Worm (Caenorhabditis elegans) whole organism, midembryonic: ENCODE results near the gene rps-14.
A peak's percentile ranks its signal among the peaks of the same experiment; 100 is the strongest.

Experiments
- T22C8.4 ChIP-seq: fragments of 200-800 bp; sonication (Bioruptor generic); IDR thresholded peaks from 2 replicates; pipeline ENCODE4 v1.3.6; 2022; ENCODE audit warnings: missing genetic modification characterization, missing compliant biosample characterization
- cog-1 ChIP-seq: sonication (generic microtip); optimal IDR thresholded peaks from 2 replicates; lab custom pipeline; 2016; ENCODE audit warnings: missing genetic modification characterization, missing compliant biosample characterization
- flt-1 ChIP-seq: fragments of 200-800 bp; sonication (Bioruptor generic); IDR thresholded peaks from 2 replicates; pipeline ENCODE4 v1.3.6; 2022; ENCODE audit warnings: missing genetic modification characterization, missing compliant biosample characterization
- klf-2 ChIP-seq: fragments of 200-800 bp; sonication (Bioruptor generic); conservative IDR thresholded peaks from 2 replicates; pipeline ENCODE4 v1.3.6; 2022; ENCODE audit warnings: missing genetic modification reagents, missing genetic modification characterization, missing compliant biosample characterization
- med-1 ChIP-seq: sonication (generic microtip); optimal IDR thresholded peaks from 2 replicates; lab custom pipeline; 2017; ENCODE audit warnings: missing genetic modification characterization, mild to moderate bottlenecking, missing compliant biosample characterization, antibody characterized with exemption, missing genetic modification reagents; ENCODE audit not compliant: insufficient read depth
- ref-1 ChIP-seq: fragments of 200-800 bp; sonication (Bioruptor generic); conservative IDR thresholded peaks from 2 replicates; pipeline ENCODE4 v1.3.6; 2022; ENCODE audit warnings: missing genetic modification reagents, missing genetic modification characterization, missing compliant biosample characterization
- tab-1 ChIP-seq: fragments of 200-800 bp; sonication (Bioruptor generic); IDR thresholded peaks from 2 replicates; pipeline ENCODE4 v1.3.6; 2022; ENCODE audit warnings: missing genetic modification characterization, missing compliant biosample characterization
- ztf-23 ChIP-seq: fragments of 200-800 bp; sonication (Bioruptor generic); IDR thresholded peaks from 2 replicates; pipeline ENCODE4 v1.3.6; 2022; ENCODE audit warnings: missing genetic modification reagents, missing genetic modification characterization, missing compliant biosample characterization
- ztf-29 ChIP-seq: fragments of 200-800 bp; sonication (Bioruptor generic); IDR thresholded peaks from 2 replicates; pipeline ENCODE4 v1.3.6; 2022; ENCODE audit warnings: missing genetic modification reagents, missing genetic modification characterization, missing compliant biosample characterization

rps-14 gene

DNA sequence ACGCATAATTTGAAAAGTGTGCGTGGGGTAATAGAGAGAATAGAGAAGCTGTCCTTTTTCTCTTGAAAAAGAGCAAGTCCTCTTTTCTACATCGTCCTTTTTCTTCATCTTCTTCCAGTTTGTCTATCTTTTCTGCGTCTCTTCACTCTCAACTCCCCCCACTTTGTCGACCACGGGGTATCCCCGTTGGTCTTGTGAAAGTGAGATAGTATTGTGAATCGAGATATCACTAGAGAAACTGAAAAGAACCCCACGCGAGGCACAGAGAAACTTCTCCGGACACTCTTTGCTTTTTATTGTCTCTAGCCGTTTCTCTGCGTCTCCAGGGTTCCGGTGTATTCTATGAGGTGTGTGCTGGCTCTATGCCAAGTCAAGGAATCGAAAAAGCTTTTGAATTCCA is 23.8 kb downstream of the rps-14 start:
- peak; percentile 82 for TF ChIP-seq cog-1 (tag; lab: Kevin White, UChicago)
- TF ChIP-seq ref-1 (GFP tag; lab: Robert Waterston, UW): no peak
- no peak for TF ChIP-seq T22C8.4 (GFP tag; lab: Robert Waterston, UW)
- peak; percentile 73; the same call in 1 of the 2 replicates for TF ChIP-seq flt-1 (GFP tag; lab: Robert Waterston, UW)
- no peak for TF ChIP-seq klf-2 (GFP tag; lab: Robert Waterston, UW)
- TF ChIP-seq ztf-23 (GFP tag; lab: Robert Waterston, UW): peak; percentile 69; the same call in 1 of the 2 replicates
- TF ChIP-seq ztf-29 (GFP tag; lab: Robert Waterston, UW): no peak
- TF ChIP-seq med-1 (GFP tag; lab: Kevin White, UChicago): no peak
- TF ChIP-seq tab-1 (GFP tag; lab: Robert Waterston, UW): no peak

DNA sequence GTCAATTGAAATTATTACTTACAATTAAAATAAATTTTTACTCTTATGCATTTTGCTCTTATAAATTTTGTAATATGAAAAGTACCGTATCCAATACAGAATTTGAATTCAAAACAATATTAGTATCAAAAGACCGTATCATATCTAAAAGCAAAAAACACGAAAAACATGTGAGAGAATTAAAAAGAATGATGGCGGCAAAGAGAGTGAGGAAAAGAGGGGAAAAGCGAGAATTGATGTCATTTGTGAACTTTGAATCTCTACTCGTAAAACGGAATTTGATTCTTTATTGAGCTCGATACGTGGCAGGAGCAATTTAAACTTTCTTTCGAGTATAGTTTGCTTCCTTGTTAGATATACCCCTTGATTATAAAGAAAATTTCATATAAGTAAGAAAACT is 24.9 kb downstream of the rps-14 start:
- TF ChIP-seq med-1 (GFP tag; lab: Kevin White, UChicago) (no peak), ztf-23 (GFP tag; lab: Robert Waterston, UW) (no peak), T22C8.4 (GFP tag; lab: Robert Waterston, UW) (no peak), tab-1 (GFP tag; lab: Robert Waterston, UW) (no peak), ztf-29 (GFP tag; lab: Robert Waterston, UW) (no peak), ref-1 (GFP tag; lab: Robert Waterston, UW) (no peak), flt-1 (GFP tag; lab: Robert Waterston, UW) (no peak), klf-2 (GFP tag; lab: Robert Waterston, UW) (no peak), cog-1 (tag; lab: Kevin White, UChicago) (no peak)

- TF ChIP-seq ztf-23 (GFP tag; lab: Robert Waterston, UW): peak; percentile 57; the same call in 1 of the 2 replicates
- TF ChIP-seq med-1 (GFP tag; lab: Kevin White, UChicago): no peak
- no peak for TF ChIP-seq flt-1 (GFP tag; lab: Robert Waterston, UW)
- peak; percentile 47 for TF ChIP-seq cog-1 (tag; lab: Kevin White, UChicago)
- peak; percentile 69; the same call in 1 of the 2 replicates for TF ChIP-seq ztf-29 (GFP tag; lab: Robert Waterston, UW)
Measured at ce11 chrIII:7153747-7154238, 25.6 kb downstream of the rps-14 start, which contains the start of gene ogt-1. TSS of gene ogt-1 (minus strand) at chrIII:7153797.

ce11 chrIII:7152569-7152968 is 26.8 kb downstream of the rps-14 start:
- TF ChIP-seq ref-1 (GFP tag; lab: Robert Waterston, UW): no peak
- TF ChIP-seq klf-2 (GFP tag; lab: Robert Waterston, UW): no peak
- TF ChIP-seq T22C8.4 (GFP tag; lab: Robert Waterston, UW): no peak
- no peak for TF ChIP-seq cog-1 (tag; lab: Kevin White, UChicago)
- no peak for TF ChIP-seq ztf-29 (GFP tag; lab: Robert Waterston, UW)
- TF ChIP-seq tab-1 (GFP tag; lab: Robert Waterston, UW): no peak
- no peak for TF ChIP-seq ztf-23 (GFP tag; lab: Robert Waterston, UW)
- TF ChIP-seq flt-1 (GFP tag; lab: Robert Waterston, UW): no peak
- TF ChIP-seq med-1 (GFP tag; lab: Kevin White, UChicago): no peak

DNA sequence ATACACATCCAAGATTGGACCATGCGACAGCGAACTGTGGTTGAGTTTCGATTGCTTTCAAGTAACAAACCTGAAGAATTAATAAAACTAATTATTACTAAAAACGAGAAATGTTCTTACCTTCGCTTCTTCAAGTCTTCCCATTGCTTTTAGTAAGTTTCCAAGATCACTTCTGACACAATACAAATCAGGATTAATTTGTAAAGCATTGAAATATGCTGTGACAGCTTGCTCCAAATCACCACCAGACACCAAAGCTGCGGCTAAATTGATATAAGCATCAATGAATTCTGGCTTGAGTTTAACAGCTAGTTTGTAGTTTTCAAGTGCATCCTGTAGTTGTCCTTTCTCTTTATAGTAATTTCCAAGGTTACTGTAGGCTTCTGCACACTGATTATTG is 29.2 kb downstream of the rps-14 start:
- TF ChIP-seq tab-1 (GFP tag; lab: Robert Waterston, UW): no peak
- TF ChIP-seq klf-2 (GFP tag; lab: Robert Waterston, UW): no peak
- no peak for TF ChIP-seq med-1 (GFP tag; lab: Kevin White, UChicago)
- TF ChIP-seq ref-1 (GFP tag; lab: Robert Waterston, UW): no peak
- no peak for TF ChIP-seq ztf-23 (GFP tag; lab: Robert Waterston, UW)
- TF ChIP-seq flt-1 (GFP tag; lab: Robert Waterston, UW): no peak
- no peak for TF ChIP-seq ztf-29 (GFP tag; lab: Robert Waterston, UW)
- TF ChIP-seq T22C8.4 (GFP tag; lab: Robert Waterston, UW): no peak
- TF ChIP-seq cog-1 (tag; lab: Kevin White, UChicago): no peak

ce11 chrIII:7148191-7148590 is 31.2 kb downstream of the rps-14 start:
- TF ChIP-seq cog-1 (tag; lab: Kevin White, UChicago) (no peak), ref-1 (GFP tag; lab: Robert Waterston, UW) (no peak), ztf-23 (GFP tag; lab: Robert Waterston, UW) (no peak), T22C8.4 (GFP tag; lab: Robert Waterston, UW) (no peak), med-1 (GFP tag; lab: Kevin White, UChicago) (no peak), tab-1 (GFP tag; lab: Robert Waterston, UW) (no peak), flt-1 (GFP tag; lab: Robert Waterston, UW) (no peak), klf-2 (GFP tag; lab: Robert Waterston, UW) (no peak), ztf-29 (GFP tag; lab: Robert Waterston, UW) (no peak)

- TF ChIP-seq klf-2 (GFP tag; lab: Robert Waterston, UW) (no peak), cog-1 (tag; lab: Kevin White, UChicago) (no peak), ref-1 (GFP tag; lab: Robert Waterston, UW) (no peak), med-1 (GFP tag; lab: Kevin White, UChicago) (no peak), ztf-29 (GFP tag; lab: Robert Waterston, UW) (no peak), ztf-23 (GFP tag; lab: Robert Waterston, UW) (no peak), flt-1 (GFP tag; lab: Robert Waterston, UW) (no peak), T22C8.4 (GFP tag; lab: Robert Waterston, UW) (no peak), tab-1 (GFP tag; lab: Robert Waterston, UW) (no peak)
Measured at ce11 chrIII:7146341-7146740, 33.0 kb downstream of the rps-14 start.

DNA sequence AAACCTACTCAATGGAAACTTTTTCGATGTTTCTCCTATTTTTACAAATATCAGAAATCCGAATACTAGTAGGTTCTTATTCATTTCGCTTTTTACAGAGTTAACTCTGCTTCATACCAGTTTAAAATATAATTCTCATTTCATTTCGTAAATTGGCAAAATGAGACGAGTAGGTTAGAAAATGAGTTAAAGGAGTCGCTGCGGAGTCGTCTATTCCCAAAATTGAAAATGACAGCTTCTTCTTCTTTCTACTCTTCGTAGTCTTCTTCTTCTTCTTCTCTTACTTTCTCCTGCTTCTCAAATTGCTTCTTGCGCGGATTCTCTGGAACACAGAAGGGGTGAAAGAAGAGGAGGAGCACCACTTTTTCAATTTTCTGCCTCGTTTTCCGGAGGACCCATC is 34.6 kb downstream of the rps-14 start, which contains the start of gene glr-2:
Gene glr-2 (minus strand): TSS at position 211 of the 400 bp plus-strand sequence.
- TF ChIP-seq ztf-23 (GFP tag; lab: Robert Waterston, UW) (0 out of 2 replicates have a peak, but pooled peaks have one; percentile 48), ztf-29 (GFP tag; lab: Robert Waterston, UW) (no peak)

DNA sequence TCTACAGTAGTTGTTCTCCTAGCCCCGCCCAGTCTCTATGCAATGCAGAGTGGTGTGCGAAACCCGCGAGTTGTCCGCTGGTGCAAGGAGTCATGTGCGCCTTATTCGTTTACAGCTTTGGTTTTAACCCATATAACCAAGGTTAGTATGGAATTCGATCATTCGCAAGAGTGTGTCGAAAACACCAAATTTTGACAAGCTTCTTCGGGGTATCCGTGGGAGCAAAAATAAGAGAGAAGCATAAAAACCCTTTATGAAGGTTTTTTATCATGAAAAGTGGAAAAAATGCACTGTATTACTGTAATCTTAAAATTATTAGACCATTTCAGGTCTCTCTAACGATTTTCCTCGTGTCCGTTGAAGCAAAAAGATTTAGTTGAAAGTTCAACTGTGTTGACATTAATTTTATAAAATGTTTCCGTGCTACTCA is 37.2 kb downstream of the rps-14 start:
- TF ChIP-seq tab-1 (GFP tag; lab: Robert Waterston, UW): no peak
- TF ChIP-seq ref-1 (GFP tag; lab: Robert Waterston, UW): no peak
- TF ChIP-seq med-1 (GFP tag; lab: Kevin White, UChicago): no peak
- no peak for TF ChIP-seq klf-2 (GFP tag; lab: Robert Waterston, UW)
- no peak for TF ChIP-seq ztf-23 (GFP tag; lab: Robert Waterston, UW)
- TF ChIP-seq cog-1 (tag; lab: Kevin White, UChicago): no peak
